Fruit fly (Drosophila melanogaster) whole organism, embryonic: ENCODE data around the gene CG8191.

ENCODE experiments used
- CG13287 ChIP-seq: fragments of 200-800 bp; sonication (Bioruptor generic); IDR thresholded peaks from 2 replicates; pipeline ENCODE4 v1.3.6; 2022; ENCODE audit warnings: missing biosample characterization, missing genetic modification characterization; ENCODE audit not compliant: partially characterized antibody
- CG14050 ChIP-seq: fragments of 200-800 bp; sonication (Bioruptor generic); IDR thresholded peaks from 3 replicates; pipeline ENCODE4 v1.3.6; 2022; ENCODE audit warnings: missing biosample characterization, missing genetic modification characterization
- CG16779 ChIP-seq: fragments of 200-800 bp; sonication (Bioruptor generic); IDR thresholded peaks from 2 replicates; pipeline ENCODE4 v1.3.6; 2022; ENCODE audit warnings: missing biosample characterization, missing genetic modification characterization
- CG17186 ChIP-seq: fragments of 200-800 bp; sonication (Bioruptor generic); optimal IDR thresholded peaks from 3 replicates; lab custom pipeline; 2017; ENCODE audit warnings: missing biosample characterization, missing genetic modification reagents, missing genetic modification characterization
- CG3065 ChIP-seq: fragments of 200-800 bp; sonication (Bioruptor generic); optimal IDR thresholded peaks from 2 replicates; lab custom pipeline; 2016; ENCODE audit warnings: missing biosample characterization, missing genetic modification characterization
- CG31441 ChIP-seq: fragments of 200-800 bp; sonication (Bioruptor generic); IDR thresholded peaks from 2 replicates; pipeline ENCODE4 v1.3.6; 2022; ENCODE audit warnings: missing biosample characterization, missing genetic modification characterization
- CG33213 ChIP-seq: fragments of 200-800 bp; sonication (Bioruptor generic); optimal IDR thresholded peaks from 3 replicates; lab custom pipeline; 2016; ENCODE audit warnings: missing biosample characterization, missing genetic modification characterization
- CG3847 ChIP-seq: fragments of 200-800 bp; sonication (Bioruptor generic); IDR thresholded peaks from 2 replicates; pipeline ENCODE4 v1.3.6; 2022; ENCODE audit warnings: missing biosample characterization, missing genetic modification characterization
- CG43689 ChIP-seq: fragments of 200-800 bp; sonication (Bioruptor generic); IDR thresholded peaks from 2 replicates; pipeline ENCODE4 v1.3.6; 2022; ENCODE audit warnings: missing biosample characterization, missing genetic modification characterization
- CG4424 ChIP-seq: fragments of 200-800 bp; sonication (Bioruptor generic); optimal IDR thresholded peaks from 3 replicates; lab custom pipeline; 2016; ENCODE audit warnings: missing biosample characterization, missing genetic modification characterization
- CG6175 ChIP-seq: fragments of 200-800 bp; sonication (Bioruptor generic); IDR thresholded peaks from 3 replicates; pipeline ENCODE4 v1.3.6; 2022; ENCODE audit warnings: missing biosample characterization, missing genetic modification characterization
- CG6254 ChIP-seq: fragments of 200-800 bp; sonication (Bioruptor generic); optimal IDR thresholded peaks from 3 replicates; lab custom pipeline; 2017; ENCODE audit warnings: mild to moderate bottlenecking, missing biosample characterization, missing genetic modification reagents, missing genetic modification characterization
- CG6791 ChIP-seq: fragments of 200-800 bp; sonication (Bioruptor generic); IDR thresholded peaks from 3 replicates; pipeline ENCODE4 v1.3.6; 2022; ENCODE audit warnings: missing biosample characterization, missing genetic modification characterization; ENCODE audit not compliant: partially characterized antibody
- CG7357 ChIP-seq: fragments of 200-800 bp; sonication (Bioruptor generic); IDR thresholded peaks from 3 replicates; pipeline ENCODE4 v1.3.6; 2022; ENCODE audit warnings: missing biosample characterization, missing genetic modification characterization
- CG7987 ChIP-seq: fragments of 200-800 bp; sonication (Bioruptor generic); optimal IDR thresholded peaks from 2 replicates; lab custom pipeline; 2018; ENCODE audit warnings: missing biosample characterization, mild to moderate bottlenecking, missing genetic modification characterization, moderate library complexity
- CG8924 ChIP-seq: fragments of 200-800 bp; optimal IDR thresholded peaks from 3 replicates; lab custom pipeline; 2019; ENCODE audit warnings: missing biosample characterization, mild to moderate bottlenecking, missing genetic modification characterization, moderate library complexity
- CG9817 ChIP-seq: fragments of 200-800 bp; sonication (Bioruptor generic); optimal IDR thresholded peaks from 2 replicates; lab custom pipeline; 2018; ENCODE audit warnings: missing biosample characterization, mild to moderate bottlenecking, missing genetic modification characterization, moderate library complexity
- CG9876 ChIP-seq: fragments of 200-800 bp; sonication (Bioruptor generic); optimal IDR thresholded peaks from 2 replicates; lab custom pipeline; 2016; ENCODE audit warnings: missing biosample characterization, missing genetic modification characterization
- CoRest ChIP-seq: fragments of 200-800 bp; sonication (Bioruptor generic); optimal IDR thresholded peaks from 3 replicates; lab custom pipeline; 2018; ENCODE audit warnings: missing biosample characterization, mild to moderate bottlenecking, missing genetic modification characterization, moderate library complexity
- CrebB ChIP-seq: fragments of 200-800 bp; sonication (Bioruptor generic); optimal IDR thresholded peaks from 3 replicates; lab custom pipeline; 2018; ENCODE audit warnings: missing biosample characterization, mild to moderate bottlenecking, missing genetic modification characterization
- Eip74EF ChIP-seq, 2 experiments: fragments of 200-800 bp in 1 of 2; fragments of >200 bp in 1 of 2; sonication (Bioruptor generic) in 1 of 2; optimal IDR thresholded peaks; 2 replicates each; lab custom pipeline; 2017 to 2019; ENCODE audit warnings: missing biosample characterization in 2 of 2, missing genetic modification characterization in 2 of 2, mild to moderate bottlenecking in 1 of 2, moderate library complexity in 1 of 2
- Fer2 ChIP-seq: fragments of 200-800 bp; sonication (Bioruptor generic); optimal IDR thresholded peaks from 2 replicates; lab custom pipeline; 2018; ENCODE audit warnings: missing biosample characterization, mild to moderate bottlenecking, missing genetic modification characterization, moderate library complexity
- Jarid2 ChIP-seq: fragments of 200-800 bp; sonication (Bioruptor generic); optimal IDR thresholded peaks from 3 replicates; lab custom pipeline; 2017; ENCODE audit warnings: mild to moderate bottlenecking, missing biosample characterization, missing genetic modification reagents, missing genetic modification characterization
- Lpt ChIP-seq: fragments of >200 bp; optimal IDR thresholded peaks from 2 replicates; lab custom pipeline; 2018; ENCODE audit warnings: missing biosample characterization, missing genetic modification characterization
- NK7.1 ChIP-seq: fragments of 200-800 bp; sonication (Bioruptor generic); optimal IDR thresholded peaks from 3 replicates; lab custom pipeline; 2016; ENCODE audit warnings: missing biosample characterization, missing genetic modification characterization
- ac ChIP-seq: fragments of 200-800 bp; sonication (Bioruptor generic); optimal IDR thresholded peaks from 3 replicates; lab custom pipeline; 2017; ENCODE audit warnings: missing biosample characterization, mild to moderate bottlenecking, missing genetic modification characterization
- cg ChIP-seq: fragments of 200-800 bp; sonication (Bioruptor generic); optimal IDR thresholded peaks from 3 replicates; lab custom pipeline; 2019; ENCODE audit warnings: missing biosample characterization, mild to moderate bottlenecking, missing genetic modification characterization, moderate library complexity
- crol ChIP-seq: fragments of 200-800 bp; sonication (Bioruptor generic); IDR thresholded peaks from 2 replicates; pipeline ENCODE4 v1.3.6; 2022; ENCODE audit warnings: missing biosample characterization, missing genetic modification characterization
- crp ChIP-seq, 2 experiments: fragments of 200-800 bp; sonication (Bioruptor generic); optimal IDR thresholded peaks; 2 replicates in 1 of 2; 3 replicates in 1 of 2; lab custom pipeline; 2017; ENCODE audit warnings: missing biosample characterization in 2 of 2, missing genetic modification characterization in 2 of 2, mild to moderate bottlenecking in 1 of 2, moderate library complexity in 1 of 2
- cwo ChIP-seq: fragments of 200-800 bp; sonication (Bioruptor generic); optimal IDR thresholded peaks from 3 replicates; lab custom pipeline; 2017; ENCODE audit warnings: missing biosample characterization, missing genetic modification characterization, mild to moderate bottlenecking, moderate library complexity, missing genetic modification reagents
- dmrt99B ChIP-seq: fragments of 200-800 bp; sonication (Bioruptor generic); optimal IDR thresholded peaks from 2 replicates; lab custom pipeline; 2018; ENCODE audit warnings: missing biosample characterization, mild to moderate bottlenecking, missing genetic modification characterization, moderate library complexity
- en ChIP-seq: fragments of 200-800 bp; sonication (Bioruptor generic); optimal IDR thresholded peaks from 2 replicates; lab custom pipeline; 2016; ENCODE audit warnings: missing biosample characterization, missing genetic modification characterization
- fd96Cb ChIP-seq: fragments of 200-800 bp; sonication (Bioruptor generic); optimal IDR thresholded peaks from 2 replicates; lab custom pipeline; 2018; ENCODE audit warnings: missing biosample characterization, mild to moderate bottlenecking, missing genetic modification characterization, moderate library complexity
- gcm2 ChIP-seq: fragments of 200-800 bp; sonication (Bioruptor generic); optimal IDR thresholded peaks from 2 replicates; lab custom pipeline; 2016; ENCODE audit warnings: missing biosample characterization, missing genetic modification characterization
- gsb ChIP-seq: fragments of 200-800 bp; sonication (Bioruptor generic); IDR thresholded peaks from 2 replicates; pipeline ENCODE4 v1.3.6; 2022; ENCODE audit warnings: missing biosample characterization, missing genetic modification characterization
- gsb-n ChIP-seq: fragments of 200-800 bp; sonication (Bioruptor generic); optimal IDR thresholded peaks from 3 replicates; lab custom pipeline; 2018; ENCODE audit warnings: missing biosample characterization, mild to moderate bottlenecking, missing genetic modification characterization
- hbn ChIP-seq: fragments of 200-800 bp; sonication (Bioruptor generic); IDR thresholded peaks from 2 replicates; pipeline ENCODE4 v1.3.6; 2022; ENCODE audit warnings: missing biosample characterization, missing genetic modification characterization; ENCODE audit not compliant: partially characterized antibody
- lab ChIP-seq: fragments of 200-800 bp; sonication (Bioruptor generic); optimal IDR thresholded peaks from 3 replicates; lab custom pipeline; 2017; ENCODE audit warnings: missing biosample characterization, missing genetic modification characterization, mild to moderate bottlenecking, moderate library complexity, missing genetic modification reagents
- lilli ChIP-seq: fragments of 200-800 bp; sonication (Bioruptor generic); optimal IDR thresholded peaks from 3 replicates; lab custom pipeline; 2016; ENCODE audit warnings: missing biosample characterization, missing genetic modification characterization
- nau ChIP-seq: fragments of 200-800 bp; sonication (Bioruptor generic); optimal IDR thresholded peaks from 3 replicates; lab custom pipeline; 2017; ENCODE audit warnings: missing biosample characterization, mild to moderate bottlenecking, missing genetic modification characterization, missing genetic modification reagents
- nerfin-1 ChIP-seq: fragments of 200-800 bp; sonication (Bioruptor generic); optimal IDR thresholded peaks from 3 replicates; lab custom pipeline; 2019; ENCODE audit warnings: missing biosample characterization, mild to moderate bottlenecking, missing genetic modification characterization, moderate library complexity
- otp ChIP-seq: fragments of 200-800 bp; sonication (Bioruptor generic); IDR thresholded peaks from 3 replicates; pipeline ENCODE4, ENCODE4 v1.3.6; 2022; ENCODE audit warnings: missing biosample characterization, missing genetic modification characterization
- pum ChIP-seq: fragments of 200-800 bp; sonication (Bioruptor generic); optimal IDR thresholded peaks from 2 replicates; lab custom pipeline; 2016; ENCODE audit warnings: missing biosample characterization, missing genetic modification characterization
- ro ChIP-seq: fragments of 200-800 bp; sonication (Bioruptor generic); IDR thresholded peaks from 2 replicates; pipeline ENCODE4 v1.3.6; 2022; ENCODE audit warnings: missing biosample characterization, missing genetic modification characterization
- sob ChIP-seq: fragments of 200-800 bp; sonication (Bioruptor generic); IDR thresholded peaks from 2 replicates; pipeline ENCODE4 v1.3.6; 2022; ENCODE audit warnings: missing biosample characterization, missing genetic modification characterization
- tll ChIP-seq, 2 experiments: fragments of 200-800 bp in 1 of 2; fragments of >200 bp in 1 of 2; sonication (Bioruptor generic) in 1 of 2; optimal IDR thresholded peaks; 2 replicates each; lab custom pipeline; 2017 to 2019; ENCODE audit warnings: missing biosample characterization in 2 of 2, missing genetic modification characterization in 2 of 2, mild to moderate bottlenecking in 1 of 2, moderate library complexity in 1 of 2
- ttk ChIP-seq: fragments of 200-800 bp; sonication (Bioruptor generic); IDR thresholded peaks from 2 replicates; pipeline ENCODE4 v2.1.2; 2022; ENCODE audit warnings: missing biosample characterization, missing genetic modification characterization
- unpg ChIP-seq: fragments of 200-800 bp; sonication (Bioruptor generic); optimal IDR thresholded peaks from 3 replicates; lab custom pipeline; 2018; ENCODE audit warnings: missing biosample characterization, mild to moderate bottlenecking, missing genetic modification characterization, moderate library complexity
- wek ChIP-seq: fragments of 200-800 bp; sonication (Bioruptor generic); optimal IDR thresholded peaks from 3 replicates; lab custom pipeline; 2018; ENCODE audit warnings: missing biosample characterization, mild to moderate bottlenecking, missing genetic modification characterization, moderate library complexity

CG8191 gene

DNA sequence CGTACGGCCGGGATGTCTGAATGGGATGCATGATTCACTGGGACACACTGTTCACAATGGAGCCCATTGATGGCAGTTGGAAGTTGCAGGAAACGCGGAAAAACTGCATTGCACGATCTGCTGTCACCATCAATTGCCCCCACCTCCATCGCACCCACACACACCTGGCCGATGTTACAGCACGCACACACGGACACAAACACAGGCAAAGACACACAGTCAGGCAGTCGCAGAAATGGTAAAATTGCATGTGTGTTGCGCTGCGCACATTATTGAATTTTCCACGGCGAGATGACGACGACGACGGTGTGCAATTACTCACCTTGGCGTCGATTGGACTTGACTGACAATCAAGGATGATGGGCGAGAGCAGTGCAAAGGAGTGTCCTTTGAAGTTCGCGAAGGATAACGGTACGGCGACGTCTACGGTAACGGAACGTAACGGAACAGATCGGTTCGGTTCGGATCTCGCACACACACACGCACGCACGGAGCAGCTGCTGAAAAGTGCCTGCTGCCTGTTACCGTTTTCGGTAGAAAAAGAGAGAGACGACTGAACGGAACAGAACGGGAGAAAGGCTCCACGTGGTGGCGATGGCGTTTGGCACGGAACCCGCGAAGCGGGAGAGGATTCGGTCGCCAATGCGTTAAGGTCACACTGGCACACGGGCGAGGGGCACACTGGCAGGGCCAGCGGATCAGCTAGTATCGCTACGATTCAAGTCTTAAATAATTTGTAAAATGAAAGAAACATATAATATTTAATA lies 21.8 kb upstream of the CG8191 start, which contains the start of the genes CG9281 and CG15601 (continued):
- TF ChIP-seq tll (GFP tag; optimal IDR thresholded peaks at IDR 0.05; lab: Kevin White, UChicago) = no peak
- peak; percentile 37; the same call in 1 of the 2 replicates for TF ChIP-seq CG3847 (GFP tag; lab: Robert Waterston, UW)
- TF ChIP-seq dmrt99B (tag; lab: Kevin White, UChicago) = no peak
- no peak for TF ChIP-seq en (GFP tag; lab: Kevin White, UChicago)
- TF ChIP-seq unpg (GFP tag; lab: Kevin White, UChicago) = no peak
- no peak for TF ChIP-seq CG4424 (GFP tag; lab: Kevin White, UChicago)
- TF ChIP-seq ttk (GFP tag; lab: Robert Waterston, UW) = no peak
- TF ChIP-seq wek = no peak
- no peak for TF ChIP-seq ro (GFP tag; lab: Robert Waterston, UW)
- no peak for TF ChIP-seq CG9876 (GFP tag; lab: Kevin White, UChicago)
- TF ChIP-seq crp (GFP tag; optimal IDR thresholded peaks at IDR 0.05; lab: Kevin White, UChicago) = peak in 1 of 2 experiments; percentile 39
- TF ChIP-seq CG3065 (GFP tag; lab: Kevin White, UChicago) = no peak
- TF ChIP-seq CG16779 = no peak
- peak; percentile 10 for TF ChIP-seq CG33213 (GFP tag; lab: Kevin White, UChicago)
- TF ChIP-seq CG7987 (GFP tag; lab: Kevin White, UChicago) = no peak
- TF ChIP-seq ac (GFP tag; lab: Kevin White, UChicago) = peak; percentile 6
- TF ChIP-seq pum (GFP tag; lab: Kevin White, UChicago) = no peak
- no peak for TF ChIP-seq gsb-n (tag; lab: Kevin White, UChicago)
- TF ChIP-seq CrebB (tag; lab: Kevin White, UChicago) = no peak
- no peak for TF ChIP-seq CG7357 (GFP tag; lab: Robert Waterston, UW)
- peak; percentile 93 for TF ChIP-seq cg
- TF ChIP-seq lab (GFP tag; lab: Kevin White, UChicago) = no peak
- no peak for TF ChIP-seq NK7.1
- TF ChIP-seq hbn (GFP tag; lab: Robert Waterston, UW) = no peak
- no peak for TF ChIP-seq CG6175 (GFP tag; lab: Robert Waterston, UW)
- TF ChIP-seq CG13287 = peak; percentile 20; the same call in 1 of the 2 replicates
- TF ChIP-seq CG9817 (tag; lab: Kevin White, UChicago) = no peak
- TF ChIP-seq cwo (GFP tag; lab: Kevin White, UChicago) = peak; percentile 7
- TF ChIP-seq nerfin-1 (tag; lab: Kevin White, UChicago) = no peak
- TF ChIP-seq Lpt (GFP tag; lab: Kevin White, UChicago) = no peak
- TF ChIP-seq CG6254 (GFP tag; lab: Kevin White, UChicago) = no peak
- TF ChIP-seq nau (GFP tag; lab: Kevin White, UChicago) = no peak
- TF ChIP-seq CoRest (tag; lab: Kevin White, UChicago) = no peak
- TF ChIP-seq CG31441 (GFP tag; lab: Robert Waterston, UW) = no peak
- TF ChIP-seq CG6791 (GFP tag; lab: Robert Waterston, UW) = no peak
- TF ChIP-seq Eip74EF (GFP tag; optimal IDR thresholded peaks at IDR 0.05; lab: Kevin White, UChicago) = no peak
- no peak for TF ChIP-seq crol (GFP tag; lab: Robert Waterston, UW)
- peak; percentile 42; the same call in 1 of the 2 replicates for TF ChIP-seq sob (GFP tag; lab: Robert Waterston, UW)
- no peak for TF ChIP-seq gcm2
- no peak for TF ChIP-seq lilli (GFP tag; lab: Kevin White, UChicago)
- no peak for TF ChIP-seq CG14050 (GFP tag; lab: Robert Waterston, UW)
- TF ChIP-seq Jarid2 = no peak
- no peak for TF ChIP-seq CG43689 (GFP tag; lab: Robert Waterston, UW)
- no peak for TF ChIP-seq CG17186 (GFP tag; lab: Kevin White, UChicago)
- peak; percentile 9; the same call in 1 of the 3 replicates for TF ChIP-seq otp (GFP tag; lab: Robert Waterston, UW)
- TF ChIP-seq Fer2 (tag; lab: Kevin White, UChicago) = no peak
- no peak for TF ChIP-seq CG8924 (tag; lab: Kevin White, UChicago)
- TF ChIP-seq fd96Cb = no peak
- no peak for TF ChIP-seq gsb (GFP tag; lab: Robert Waterston, UW)
